Worm (Caenorhabditis elegans) whole organism, mixed stage, embryonic: ENCODE measurements around the gene Y46E12A.5.

Source experiments
- M03D4.4 ChIP-seq: sonication (generic microtip); optimal IDR thresholded peaks from 2 replicates; lab custom pipeline; 2017; ENCODE audit warnings: mild to moderate bottlenecking, missing genetic modification characterization, missing compliant biosample characterization
- elt-1 ChIP-seq: sonication (generic microtip); optimal IDR thresholded peaks from 2 replicates; lab custom pipeline; 2017; ENCODE audit warnings: missing genetic modification characterization, mild to moderate bottlenecking, missing compliant biosample characterization, antibody characterized with exemption, moderate library complexity, borderline replicate concordance; ENCODE audit not compliant: insufficient read depth
- flh-1 ChIP-seq: fragments of 200-800 bp; sonication (Bioruptor generic); optimal IDR thresholded peaks from 2 replicates; lab custom pipeline; 2018; ENCODE audit warnings: mild to moderate bottlenecking, missing genetic modification characterization, moderate library complexity, missing compliant biosample characterization
- lsy-2 ChIP-seq: fragments of 150-350 bp; optimal IDR thresholded peaks from 2 replicates; lab custom pipeline; 2014; ENCODE audit warnings: missing biosample characterization, missing genetic modification characterization
- nhr-12 ChIP-seq: fragments of 150-350 bp; optimal IDR thresholded peaks from 2 replicates; lab custom pipeline; 2014; ENCODE audit warnings: missing biosample characterization, missing genetic modification characterization
- ztf-11 ChIP-seq: fragments of 150-350 bp; optimal IDR thresholded peaks from 2 replicates; lab custom pipeline; 2014; ENCODE audit warnings: missing biosample characterization, missing genetic modification characterization

Y46E12A.5 gene

DNA sequence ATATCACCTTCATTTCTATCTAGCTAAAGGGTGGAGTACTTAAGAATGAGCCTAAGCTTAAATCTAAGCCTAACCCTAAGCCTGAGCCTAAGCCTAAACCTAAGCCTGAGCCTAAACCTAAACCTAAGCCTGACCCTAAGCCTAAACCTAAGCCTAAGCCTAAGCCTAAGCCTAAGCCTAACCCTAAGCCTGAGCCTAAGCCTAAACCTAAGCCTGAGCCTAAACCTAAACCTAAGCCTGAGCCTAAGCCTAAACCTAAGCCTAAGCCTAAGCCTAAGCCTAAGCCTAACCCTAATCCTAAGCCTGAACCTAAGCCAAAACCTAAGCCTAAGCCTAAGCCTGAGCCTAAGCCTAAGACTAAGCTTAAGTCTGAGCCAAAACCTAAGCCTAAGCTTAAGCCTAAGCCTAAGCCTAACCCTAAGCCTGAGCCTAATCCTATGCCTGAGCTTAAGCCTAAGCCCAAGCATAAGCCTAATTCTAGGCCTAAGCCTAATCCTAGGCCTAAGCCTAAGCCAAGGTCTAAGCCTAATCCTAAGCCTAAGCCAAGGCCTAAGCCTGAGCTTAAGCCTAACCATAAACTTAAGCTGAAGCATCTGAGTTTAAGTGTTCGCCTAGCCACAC lies 44.0 kb downstream of the Y46E12A.5 start:
- no peak for TF ChIP-seq ztf-11
- no peak for TF ChIP-seq nhr-12 (tag; lab: Kevin White, UChicago)
- TF ChIP-seq flh-1 (GFP tag; lab: Kevin White, UChicago) = no peak
- no peak for TF ChIP-seq lsy-2 (tag; lab: Kevin White, UChicago)
- no peak for TF ChIP-seq M03D4.4 (tag; lab: Kevin White, UChicago)
- no peak for TF ChIP-seq elt-1 (tag; lab: Kevin White, UChicago)
